Worm (Caenorhabditis elegans): Measurements from ENCODE around the gene afmd-2.
"Not testable (repeated sequence)": the region's sequence is repeated elsewhere in the genome, so short reads cannot be mapped to it uniquely, and the experiment has no call there.

afmd-2 gene

ce11 chrIV:13504065-13504464 lies 5.0 kb upstream of the afmd-2 start:
- TF ChIP-seq lin-26 (GFP tag; IDR thresholded peaks at IDR 0.05) = peak; percentile 54; the same call in 1 of the 2 replicates
- TF ChIP-seq tbp1 (GFP tag; optimal IDR thresholded peaks at IDR 0.05) = peak; percentile 65
- 0 out of 2 replicates have a peak, but pooled peaks have one; percentile 8 for TF ChIP-seq attf-6 (GFP tag; IDR thresholded peaks at IDR 0.05)
- not testable (repeated sequence) for TF ChIP-seq rpc-1 (optimal IDR thresholded peaks at IDR 0.05)
- TF ChIP-seq rpc-1 (tag; optimal IDR thresholded peaks at IDR 0.05) = peak; percentile 46
- TF ChIP-seq B0261.1 (tag; optimal IDR thresholded peaks at IDR 0.05) = peak; percentile 33
- peak; percentile 24; the same call in 1 of the 2 replicates for TF ChIP-seq hmg-1.2 (GFP tag; IDR thresholded peaks at IDR 0.05)
- TF ChIP-seq madf-6 (GFP tag; IDR thresholded peaks at IDR 0.05) = peak; percentile 8; the same call in 1 of the 2 replicates

DNA sequence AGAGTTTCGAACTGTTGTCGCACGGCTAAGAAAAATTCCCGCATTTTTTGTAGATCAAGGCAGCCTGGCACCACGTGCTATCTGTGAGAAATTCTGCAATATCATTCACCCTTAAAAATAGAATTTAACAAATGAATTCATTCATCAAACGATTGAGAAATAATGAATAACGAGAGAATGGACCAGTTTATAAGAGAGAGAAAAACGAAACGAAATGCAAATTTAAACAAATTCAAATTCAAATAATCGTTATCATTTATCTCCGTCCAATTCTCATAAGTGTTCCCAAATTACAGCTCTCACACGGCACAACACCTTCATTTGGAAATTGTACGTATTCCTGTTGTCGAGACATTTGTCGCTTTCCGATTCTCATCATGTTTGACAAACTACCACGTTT lies 3.9 kb upstream of the afmd-2 start, which contains the start of gene seld-1:
TSS of gene seld-1 (plus strand) at position 301 of the 400 bp plus-strand sequence.
- TF ChIP-seq ama-1 (optimal IDR thresholded peaks at IDR 0.05) (no peak), ama-1 (GFP tag; optimal IDR thresholded peaks at IDR 0.05) (no peak), chd-7 (tag; optimal IDR thresholded peaks at IDR 0.05) (no peak), K12H6.12 (tag; optimal IDR thresholded peaks at IDR 0.05) (no peak), rcor-1 (GFP tag; IDR thresholded peaks at IDR 0.05) (no peak), F22D6.2 (tag; optimal IDR thresholded peaks at IDR 0.05) (no peak), aptf-2 (GFP tag; conservative IDR thresholded peaks at IDR 0.05) (no peak), snpc-4 (GFP tag; optimal IDR thresholded peaks at IDR 0.05) (no peak), snpc-4 (tag; optimal IDR thresholded peaks at IDR 0.05) (no peak), B0019.2 (GFP tag; conservative IDR thresholded peaks at IDR 0.05) (no peak), sdz-38 (tag; optimal IDR thresholded peaks at IDR 0.05) (no peak)

DNA sequence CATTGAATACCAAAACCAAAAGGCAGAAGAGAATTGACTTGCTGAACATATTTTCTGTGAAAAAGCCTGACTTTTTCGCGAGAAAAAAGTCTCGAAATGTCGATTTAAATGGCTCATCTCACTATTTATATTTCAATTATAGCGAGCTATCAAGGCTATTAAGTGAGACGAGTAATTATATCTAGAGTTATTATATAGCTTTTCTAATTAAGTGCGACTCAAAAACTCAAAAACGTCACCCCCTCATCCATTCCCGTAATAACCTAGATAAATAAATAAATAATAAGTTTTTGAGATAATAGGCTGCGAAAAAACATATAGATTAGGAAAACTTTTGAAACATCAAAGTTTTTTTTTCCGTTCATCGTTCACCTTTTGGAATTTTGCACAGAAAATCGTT lies 3.4 kb upstream of the afmd-2 start, which contains the start of gene nlp-17:
TSS of gene nlp-17 (minus strand) at position 101 of the 400 bp plus-strand sequence.
- TF ChIP-seq madf-10 (tag; optimal IDR thresholded peaks at IDR 0.05) (no peak), ZK185.1 (tag; optimal IDR thresholded peaks at IDR 0.05; ENCODE audit: poor library complexity, severe bottlenecking) (no peak), F33H1.4 (GFP tag; IDR thresholded peaks at IDR 0.05) (no peak), F55B11.4 (tag; optimal IDR thresholded peaks at IDR 0.05; ENCODE audit: borderline replicate concordance, insufficient read depth) (no peak), Y56A3A.18 (GFP tag; IDR thresholded peaks at IDR 0.05) (no peak), somi-1 (GFP tag; optimal IDR thresholded peaks at IDR 0.05) (no peak), dpff-1 (tag; optimal IDR thresholded peaks at IDR 0.05) (no peak), lsl-1 (GFP tag; optimal IDR thresholded peaks at IDR 0.05) (no peak), T07F8.4 (tag; optimal IDR thresholded peaks at IDR 0.05) (no peak), B0261.1 (tag; optimal IDR thresholded peaks at IDR 0.05) (no peak), ccch-3 (GFP tag; optimal IDR thresholded peaks at IDR 0.05) (no peak)

DNA sequence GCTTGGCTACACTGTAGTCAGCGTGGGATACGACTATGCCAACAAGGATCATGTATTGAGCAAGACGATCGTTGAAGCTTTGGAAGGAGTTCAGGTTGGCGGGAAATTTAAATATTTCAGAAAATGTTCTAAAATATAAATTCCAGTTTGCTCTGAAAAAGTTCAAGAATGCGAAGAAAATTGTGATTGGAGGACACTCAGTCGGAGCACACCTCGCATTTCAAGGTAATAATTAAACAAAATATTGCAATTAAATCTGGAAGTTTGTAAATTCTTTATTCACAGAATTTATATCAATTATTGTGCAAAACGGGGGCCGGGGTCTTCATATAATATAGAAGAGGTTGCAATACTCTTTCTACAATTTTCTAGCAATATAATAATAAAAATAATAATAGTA lies 1.0 kb downstream of the afmd-2 start:
- TF ChIP-seq mxl-1 (tag; optimal IDR thresholded peaks at IDR 0.05) = no peak
- TF ChIP-seq snpc-3.4 (tag; optimal IDR thresholded peaks at IDR 0.05) = peak; percentile 44
- no peak for TF ChIP-seq zim-3 (tag; optimal IDR thresholded peaks at IDR 0.05)
- peak; percentile 29; the same call in 1 of the 2 replicates for TF ChIP-seq pbrm-1 (GFP tag; IDR thresholded peaks at IDR 0.05)
- no peak for TF ChIP-seq unc-62 (GFP tag; optimal IDR thresholded peaks at IDR 0.05)
- no peak for TF ChIP-seq zfh-2 (GFP tag; conservative IDR thresholded peaks at IDR 0.05)
- no peak for TF ChIP-seq ets-4 (GFP tag; optimal IDR thresholded peaks at IDR 0.05)
- no peak for TF ChIP-seq aptf-3 (GFP tag; IDR thresholded peaks at IDR 0.05)
- TF ChIP-seq F52B5.7 (tag; optimal IDR thresholded peaks at IDR 0.05) = peak; percentile 34
- TF ChIP-seq athp-1 (tag; optimal IDR thresholded peaks at IDR 0.05) = peak; percentile 61
- TF ChIP-seq hlh-26 (GFP tag; conservative IDR thresholded peaks at IDR 0.05) = no peak
- TF ChIP-seq lir-1 (GFP tag; conservative IDR thresholded peaks at IDR 0.05) = no peak
- peak; percentile 31 for TF ChIP-seq tlf-1 (GFP tag; optimal IDR thresholded peaks at IDR 0.05)
- no peak for TF ChIP-seq egl-44 (GFP tag; IDR thresholded peaks at IDR 0.05)
- TF ChIP-seq repo-1 (tag; optimal IDR thresholded peaks at IDR 0.05) = no peak
- no peak for TF ChIP-seq ztf-22 (GFP tag; optimal IDR thresholded peaks at IDR 0.05)
- TF ChIP-seq K12H6.12 (tag; optimal IDR thresholded peaks at IDR 0.05) = no peak
- TF ChIP-seq bed-1 (GFP tag; IDR thresholded peaks at IDR 0.05) = no peak
- no peak for TF ChIP-seq madf-10 (tag; optimal IDR thresholded peaks at IDR 0.05)
- TF ChIP-seq nfya-2 (GFP tag; IDR thresholded peaks at IDR 0.05) = 0 out of 2 replicates have a peak, but pooled peaks have one; percentile 30
- TF ChIP-seq ccch-3 (GFP tag; optimal IDR thresholded peaks at IDR 0.05) = no peak

Data from whole organism, young adult.